Worm (Caenorhabditis elegans) whole organism, young adult: Measurements from ENCODE around the gene chhy-1.

Source experiments
- B0336.3 ChIP-seq: fragments of 200-800 bp; sonication (Bioruptor generic); IDR thresholded peaks from 2 replicates; pipeline ENCODE4 v1.3.6; 2022; ENCODE audit warnings: missing genetic modification characterization, missing compliant biosample characterization
- C17E4.6 ChIP-seq: fragments of 200-800 bp; sonication (Bioruptor generic); IDR thresholded peaks from 2 replicates; pipeline ENCODE4 v1.3.6; 2022; ENCODE audit warnings: missing genetic modification reagents, missing genetic modification characterization, missing compliant biosample characterization
- F23B12.7 ChIP-seq: sonication (generic microtip); optimal IDR thresholded peaks from 2 replicates; lab custom pipeline; 2017; ENCODE audit warnings: missing genetic modification characterization, mild to moderate bottlenecking, missing compliant biosample characterization, antibody characterized with exemption, moderate library complexity; ENCODE audit not compliant: insufficient read depth
- F33H1.4 ChIP-seq: fragments of 200-800 bp; sonication (Bioruptor generic); IDR thresholded peaks from 2 replicates; pipeline ENCODE4 v1.3.6; 2022; ENCODE audit warnings: missing genetic modification reagents, missing genetic modification characterization, missing compliant biosample characterization
- F52B5.7 ChIP-seq: sonication (generic microtip); optimal IDR thresholded peaks from 2 replicates; lab custom pipeline; 2016; ENCODE audit warnings: mild to moderate bottlenecking, missing genetic modification characterization, missing compliant biosample characterization
- T07F8.4 ChIP-seq: sonication (generic microtip); optimal IDR thresholded peaks from 2 replicates; lab custom pipeline; 2016; ENCODE audit warnings: mild to moderate bottlenecking, missing genetic modification characterization, moderate library complexity, missing compliant biosample characterization
- Y53G8AR.9 ChIP-seq: fragments of 200-800 bp; sonication (Bioruptor generic); conservative IDR thresholded peaks from 2 replicates; pipeline ENCODE4 v1.3.6; 2022; ENCODE audit warnings: missing genetic modification reagents, missing genetic modification characterization, missing compliant biosample characterization
- Y95B8A.8 ChIP-seq: fragments of 200-800 bp; sonication (Bioruptor generic); IDR thresholded peaks from 2 replicates; pipeline ENCODE4 v1.3.6; 2022; ENCODE audit warnings: missing genetic modification reagents, missing genetic modification characterization, missing compliant biosample characterization
- ZK185.1 ChIP-seq: sonication (generic microtip); optimal IDR thresholded peaks from 2 replicates; lab custom pipeline; 2016; ENCODE audit warnings: mild to moderate bottlenecking, missing genetic modification characterization, missing compliant biosample characterization; ENCODE audit not compliant: poor library complexity, severe bottlenecking
- aptf-2 ChIP-seq: fragments of 200-800 bp; sonication (Bioruptor generic); conservative IDR thresholded peaks from 2 replicates; pipeline ENCODE4 v1.3.6; 2022; ENCODE audit warnings: missing genetic modification reagents, missing genetic modification characterization, missing compliant biosample characterization
- aptf-3 ChIP-seq: fragments of 200-800 bp; sonication (Bioruptor generic); IDR thresholded peaks from 2 replicates; pipeline ENCODE4 v1.3.6; 2022; ENCODE audit warnings: missing genetic modification characterization, missing compliant biosample characterization
- athp-1 ChIP-seq: sonication (generic microtip); optimal IDR thresholded peaks from 2 replicates; lab custom pipeline; 2017; ENCODE audit warnings: mild to moderate bottlenecking, missing genetic modification characterization, missing compliant biosample characterization
- attf-6 ChIP-seq: fragments of 200-800 bp; sonication (Bioruptor generic); IDR thresholded peaks from 2 replicates; pipeline ENCODE4 v1.3.6; 2022; ENCODE audit warnings: missing genetic modification reagents, missing genetic modification characterization, missing compliant biosample characterization
- cebp-1 ChIP-seq, 2 experiments: fragments of 200-800 bp in 1 of 2; sonication (Bioruptor generic) in 1 of 2; sonication (generic microtip) in 1 of 2; IDR thresholded peaks in 1 of 2; optimal IDR thresholded peaks in 1 of 2; 2 replicates each; pipeline versions ENCODE4 v1.3.6 to Lab custom; 2017 to 2022; ENCODE audit warnings: missing compliant biosample characterization in 2 of 2, missing genetic modification characterization in 2 of 2, mild to moderate bottlenecking in 1 of 2, missing genetic modification reagents in 1 of 2, moderate library complexity in 1 of 2
- cebp-2 ChIP-seq: fragments of 200-800 bp; sonication (Bioruptor generic); IDR thresholded peaks from 2 replicates; pipeline ENCODE4 v1.3.6; 2022; ENCODE audit warnings: missing genetic modification characterization, missing compliant biosample characterization
- ceh-40 ChIP-seq: fragments of 200-800 bp; sonication (Bioruptor generic); IDR thresholded peaks from 2 replicates; pipeline ENCODE4 v1.3.6; 2022; ENCODE audit warnings: missing genetic modification characterization, missing compliant biosample characterization
- ceh-58 ChIP-seq: fragments of 200-800 bp; sonication (Bioruptor generic); IDR thresholded peaks from 2 replicates; pipeline ENCODE4 v1.3.6; 2022; ENCODE audit warnings: missing genetic modification characterization, missing compliant biosample characterization
- chd-7 ChIP-seq: sonication (generic microtip); optimal IDR thresholded peaks from 2 replicates; lab custom pipeline; 2016; ENCODE audit warnings: mild to moderate bottlenecking, missing genetic modification characterization, moderate library complexity, missing compliant biosample characterization
- die-1 ChIP-seq: sonication (generic microtip); optimal IDR thresholded peaks from 2 replicates; lab custom pipeline; 2016; ENCODE audit warnings: missing genotype, mild to moderate bottlenecking, missing genetic modification characterization, missing compliant biosample characterization
- egl-18 ChIP-seq: fragments of 200-800 bp; sonication (Bioruptor generic); IDR thresholded peaks from 2 replicates; pipeline ENCODE4 v1.3.6; 2022; ENCODE audit warnings: missing genetic modification reagents, missing genetic modification characterization, missing compliant biosample characterization
- egl-44 ChIP-seq: fragments of 200-800 bp; sonication (Bioruptor generic); IDR thresholded peaks from 2 replicates; pipeline ENCODE4 v1.3.6; 2022; ENCODE audit warnings: missing genetic modification reagents, missing genetic modification characterization, missing compliant biosample characterization
- hmg-1.2 ChIP-seq: fragments of 200-800 bp; sonication (Bioruptor generic); IDR thresholded peaks from 2 replicates; pipeline ENCODE4 v1.3.6; 2022; ENCODE audit warnings: missing genetic modification reagents, missing genetic modification characterization, missing compliant biosample characterization
- hsf-1 ChIP-seq: fragments of 200-800 bp; sonication (Bioruptor generic); IDR thresholded peaks from 2 replicates; pipeline ENCODE4 v1.3.6; 2022; ENCODE audit warnings: missing genetic modification reagents, missing genetic modification characterization, missing compliant biosample characterization
- lin-26 ChIP-seq: fragments of 200-800 bp; sonication (Bioruptor generic); IDR thresholded peaks from 2 replicates; pipeline ENCODE4 v1.3.6; 2022; ENCODE audit warnings: missing genetic modification reagents, missing genetic modification characterization, missing compliant biosample characterization
- lin-35 ChIP-seq, 3 experiments: fragments of 150-350 bp in 2 of 3; sonication (generic microtip) in 1 of 3; optimal IDR thresholded peaks; 2 replicates each; lab custom pipeline; 2014 to 2018; ENCODE audit warnings: missing biosample characterization in 3 of 3, missing genetic modification characterization in 3 of 3, missing genetic modification reagents in 3 of 3
- lin-54 ChIP-seq: fragments of 200-800 bp; sonication (Bioruptor generic); optimal IDR thresholded peaks from 2 replicates; lab custom pipeline; 2018; ENCODE audit warnings: mild to moderate bottlenecking, missing genetic modification characterization, missing compliant biosample characterization
- lir-1 ChIP-seq: fragments of 200-800 bp; sonication (Bioruptor generic); conservative IDR thresholded peaks from 2 replicates; pipeline ENCODE4 v1.3.6; 2022; ENCODE audit warnings: missing genetic modification reagents, missing genetic modification characterization, missing compliant biosample characterization
- madf-3 ChIP-seq: fragments of 200-800 bp; sonication (Bioruptor generic); IDR thresholded peaks from 2 replicates; pipeline ENCODE4 v1.3.6; 2022; ENCODE audit warnings: missing genetic modification reagents, missing genetic modification characterization, missing compliant biosample characterization
- madf-6 ChIP-seq: fragments of 200-800 bp; sonication (Bioruptor generic); IDR thresholded peaks from 2 replicates; pipeline ENCODE4 v1.3.6; 2022; ENCODE audit warnings: missing genetic modification reagents, missing genetic modification characterization, missing compliant biosample characterization
- mcd-1 ChIP-seq: fragments of 200-800 bp; sonication (Bioruptor generic); IDR thresholded peaks from 2 replicates; pipeline ENCODE4 v1.3.6; 2022; ENCODE audit warnings: missing genetic modification reagents, missing genetic modification characterization, missing compliant biosample characterization
- nhr-27 ChIP-seq: fragments of 200-800 bp; sonication (Bioruptor generic); optimal IDR thresholded peaks from 2 replicates; lab custom pipeline; 2018; ENCODE audit warnings: mild to moderate bottlenecking, missing genetic modification characterization, moderate library complexity, missing compliant biosample characterization
- pbrm-1 ChIP-seq: fragments of 200-800 bp; sonication (Bioruptor generic); IDR thresholded peaks from 2 replicates; pipeline ENCODE4 v1.3.6; 2022; ENCODE audit warnings: missing genetic modification reagents, missing genetic modification characterization, missing compliant biosample characterization
- rcor-1 ChIP-seq: fragments of 200-800 bp; sonication (Bioruptor generic); IDR thresholded peaks from 2 replicates; pipeline ENCODE4 v1.3.6; 2022; ENCODE audit warnings: missing genetic modification reagents, missing genetic modification characterization, missing compliant biosample characterization
- repo-1 ChIP-seq: sonication (generic microtip); optimal IDR thresholded peaks from 2 replicates; lab custom pipeline; 2017; ENCODE audit warnings: mild to moderate bottlenecking, missing genetic modification characterization, missing compliant biosample characterization
- rpc-1 ChIP-seq, 2 experiments: fragments of 150-350 bp in 1 of 2; sonication (generic microtip) in 1 of 2; optimal IDR thresholded peaks; 2 replicates each; lab custom pipeline; 2014 to 2018; ENCODE audit warnings: missing biosample characterization in 1 of 2, missing genetic modification characterization in 1 of 2, missing genetic modification reagents in 1 of 2, missing genotype in 1 of 2
- sdz-38 ChIP-seq: sonication (generic microtip); optimal IDR thresholded peaks from 2 replicates; lab custom pipeline; 2016; ENCODE audit warnings: missing genotype, missing genetic modification characterization, missing compliant biosample characterization
- snpc-1.3 ChIP-seq: sonication (generic microtip); optimal IDR thresholded peaks from 2 replicates; lab custom pipeline; 2017; ENCODE audit warnings: missing genetic modification characterization, mild to moderate bottlenecking, missing compliant biosample characterization, antibody characterized with exemption, moderate library complexity, missing genotype, missing genetic modification reagents; ENCODE audit not compliant: insufficient read depth
- snpc-3.4 ChIP-seq: sonication (generic microtip); optimal IDR thresholded peaks from 2 replicates; lab custom pipeline; 2017; ENCODE audit warnings: missing genetic modification characterization, mild to moderate bottlenecking, missing compliant biosample characterization, antibody characterized with exemption, moderate library complexity, missing genotype, missing genetic modification reagents
- tbp1 ChIP-seq: fragments of 200-800 bp; sonication (Bioruptor generic); optimal IDR thresholded peaks from 2 replicates; lab custom pipeline; 2018; ENCODE audit warnings: mild to moderate bottlenecking, missing genetic modification characterization, missing compliant biosample characterization
- xnd-1 ChIP-seq: sonication (generic microtip); optimal IDR thresholded peaks from 2 replicates; lab custom pipeline; 2016; ENCODE audit warnings: missing genotype, missing genetic modification reagents, missing genetic modification characterization, missing compliant biosample characterization

Gene chhy-1

ce11 chrII:8583035-8583434 lies 34.4 kb downstream of the chhy-1 start:
- 0 out of 2 replicates have a peak, but pooled peaks have one; percentile 24 for TF ChIP-seq madf-6 (GFP tag; lab: Robert Waterston, UW)
- TF ChIP-seq snpc-1.3 (tag; lab: Kevin White, UChicago): no peak
- no peak for TF ChIP-seq cebp-1 (GFP tag; IDR thresholded peaks at IDR 0.05; lab: Robert Waterston, UW)
- TF ChIP-seq cebp-1 (tag; optimal IDR thresholded peaks at IDR 0.05; lab: Kevin White, UChicago): peak; percentile 7
- TF ChIP-seq aptf-3 (GFP tag; lab: Robert Waterston, UW): peak; percentile 22; the same call in 1 of the 2 replicates
- TF ChIP-seq sdz-38 (tag; lab: Kevin White, UChicago): no peak
- TF ChIP-seq lin-26: peak; percentile 55; the same call in 1 of the 2 replicates
- TF ChIP-seq, all 124 proteins: peak for 4

DNA sequence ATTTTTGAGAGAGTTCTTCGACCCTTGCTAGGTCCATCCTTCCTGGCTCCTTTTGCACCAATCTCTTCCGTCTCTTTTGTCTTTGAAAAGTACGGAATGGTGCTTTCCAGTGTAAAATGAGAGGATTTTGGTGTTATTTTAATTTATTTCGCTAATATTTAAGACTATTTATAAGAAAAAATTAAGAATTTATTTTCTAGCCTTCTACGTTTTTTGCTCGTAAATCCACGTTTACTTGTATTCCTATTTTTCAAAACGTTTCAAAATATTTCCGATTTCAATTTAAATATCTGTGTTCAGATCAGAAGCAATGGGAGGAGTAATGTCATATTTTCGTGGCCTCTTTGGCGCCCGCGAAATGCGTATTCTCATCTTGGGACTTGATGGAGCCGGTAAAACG lies 35.7 kb downstream of the chhy-1 start, which contains the start of gene arl-1:
arl-1 (plus strand) TSS at position 301 of the 400 bp plus-strand sequence.
- TF ChIP-seq aptf-3 (GFP tag; lab: Robert Waterston, UW) (0 out of 2 replicates have a peak, but pooled peaks have one; percentile 6), F52B5.7 (no peak), cebp-2 (GFP tag; lab: Robert Waterston, UW) (no peak), lir-1 (GFP tag; lab: Robert Waterston, UW) (no peak)

DNA sequence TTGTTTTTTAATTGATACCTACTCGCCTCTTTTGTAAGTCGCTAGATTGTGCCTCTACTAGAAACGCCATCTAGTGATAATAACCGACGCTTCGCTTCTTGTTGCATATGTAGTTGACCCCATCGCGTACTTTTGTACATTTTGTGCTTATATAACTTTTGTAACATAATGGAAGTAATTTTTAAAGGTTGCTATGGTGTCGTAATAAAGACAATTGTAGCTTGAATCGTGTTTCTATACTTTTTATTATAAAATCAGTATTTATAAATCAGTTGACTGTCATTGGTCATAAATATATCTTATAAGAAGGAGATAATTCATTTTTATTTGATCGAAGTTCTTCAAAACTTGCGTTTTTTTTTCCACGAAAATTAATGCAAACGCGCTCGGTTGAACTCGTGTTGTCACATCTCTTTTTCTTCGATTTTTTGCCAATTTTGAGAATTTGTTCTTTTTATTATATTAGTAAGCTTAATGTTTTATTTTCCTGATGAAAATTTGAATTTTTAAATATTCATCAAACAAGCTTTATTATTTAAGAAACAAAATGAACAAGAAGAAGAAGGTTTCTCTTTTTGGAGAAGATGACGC lies 39.8 kb downstream of the chhy-1 start, which contains the start of gene F54C9.9:
F54C9.9 (plus strand) TSS at position 541 of the 591 bp plus-strand sequence.
- peak; percentile 77 for TF ChIP-seq Y95B8A.8 (GFP tag; lab: Robert Waterston, UW)
- TF ChIP-seq xnd-1 (tag; lab: Kevin White, UChicago): peak; percentile 33
- TF ChIP-seq ZK185.1: no peak
- TF ChIP-seq F33H1.4: peak; percentile 28; the same call in 1 of the 2 replicates
- TF ChIP-seq repo-1 (tag; lab: Kevin White, UChicago): peak; percentile 17
- TF ChIP-seq athp-1: peak; percentile 24
- 0 out of 2 replicates have a peak, but pooled peaks have one; percentile 65 for TF ChIP-seq hsf-1 (GFP tag; lab: Robert Waterston, UW)
- peak; percentile 48; the same call in 1 of the 2 replicates for TF ChIP-seq C17E4.6 (GFP tag; lab: Robert Waterston, UW)
- TF ChIP-seq B0336.3 (GFP tag; lab: Robert Waterston, UW): peak; percentile 73; the same call in 1 of the 2 replicates
- TF ChIP-seq cebp-1 (GFP tag; IDR thresholded peaks at IDR 0.05; lab: Robert Waterston, UW): no peak
- TF ChIP-seq cebp-1 (tag; optimal IDR thresholded peaks at IDR 0.05; lab: Kevin White, UChicago): peak; percentile 39
- TF ChIP-seq chd-7 (tag; lab: Kevin White, UChicago): no peak
- peak; percentile 52 for TF ChIP-seq mcd-1 (GFP tag; lab: Robert Waterston, UW)
- no peak for TF ChIP-seq aptf-2 (GFP tag; lab: Robert Waterston, UW)
- TF ChIP-seq ceh-40 (GFP tag; lab: Robert Waterston, UW): 0 out of 2 replicates have a peak, but pooled peaks have one; percentile 2
- peak; percentile 32; the same call in 1 of the 2 replicates for TF ChIP-seq hmg-1.2 (GFP tag; lab: Robert Waterston, UW)
- peak; percentile 11 for TF ChIP-seq tbp1 (GFP tag; lab: Kevin White, UChicago)
- no peak for TF ChIP-seq F52B5.7
- peak in 1 of 3 experiments; percentile 41 for TF ChIP-seq lin-35 (GFP tag; optimal IDR thresholded peaks at IDR 0.05; lab: Kevin White, UChicago)
- peak; percentile 49 for TF ChIP-seq die-1 (tag; lab: Kevin White, UChicago)
- no peak for TF ChIP-seq snpc-3.4
- TF ChIP-seq lin-54 (GFP tag; lab: Kevin White, UChicago): peak; percentile 19
- TF ChIP-seq lin-26: peak; percentile 73
- peak; percentile 74; the same call in 1 of the 2 replicates for TF ChIP-seq madf-3 (GFP tag; lab: Robert Waterston, UW)
- TF ChIP-seq madf-6 (GFP tag; lab: Robert Waterston, UW): peak; percentile 71
- TF ChIP-seq rcor-1 (GFP tag; lab: Robert Waterston, UW): peak; percentile 33; the same call in 1 of the 2 replicates
- TF ChIP-seq F23B12.7 (tag; lab: Kevin White, UChicago): peak; percentile 6
- TF ChIP-seq egl-18: no peak
- TF ChIP-seq egl-44: no peak
- TF ChIP-seq nhr-27 (tag; lab: Kevin White, UChicago): no peak
- TF ChIP-seq pbrm-1: 0 out of 2 replicates have a peak, but pooled peaks have one; percentile 31
- peak; percentile 75 for TF ChIP-seq attf-6 (GFP tag; lab: Robert Waterston, UW)
- TF ChIP-seq ceh-58 (GFP tag; lab: Robert Waterston, UW): no peak
- peak; percentile 71 for TF ChIP-seq Y53G8AR.9 (GFP tag; lab: Robert Waterston, UW)
- no peak for TF ChIP-seq rpc-1 (optimal IDR thresholded peaks at IDR 0.05; lab: Kevin White, UChicago)
- peak; percentile 0 for TF ChIP-seq rpc-1 (tag; optimal IDR thresholded peaks at IDR 0.05; lab: Kevin White, UChicago)
- no peak for TF ChIP-seq T07F8.4 (tag; lab: Kevin White, UChicago)
